Fruit fly (Drosophila melanogaster) whole organism: ENCODE measurements around the gene CG12674.

Source experiments
- CG8478 ChIP-seq: fragments of >200 bp; optimal IDR thresholded peaks from 2 replicates; lab custom pipeline; 2018; ENCODE audit warnings: inconsistent platforms
- Dll ChIP-seq: fragments of >200 bp; optimal IDR thresholded peaks from 2 replicates; lab custom pipeline; 2017
- EcR ChIP-seq, 2 experiments: fragments of >200 bp; optimal IDR thresholded peaks; 2 replicates each; lab custom pipeline; 2017; ENCODE audit warnings: missing biosample characterization in 2 of 2, missing genetic modification characterization in 2 of 2, missing genetic modification reagents in 2 of 2
- pan ChIP-seq: fragments of >200 bp; optimal IDR thresholded peaks from 2 replicates; lab custom pipeline; 2017
- psq ChIP-seq: fragments of >200 bp; optimal IDR thresholded peaks from 2 replicates; lab custom pipeline; 2017
- usp ChIP-seq: fragments of >200 bp; optimal IDR thresholded peaks from 2 replicates; lab custom pipeline; 2017; ENCODE audit warnings: missing biosample characterization, missing genetic modification characterization, mixed read lengths

The CG12674 gene

DNA sequence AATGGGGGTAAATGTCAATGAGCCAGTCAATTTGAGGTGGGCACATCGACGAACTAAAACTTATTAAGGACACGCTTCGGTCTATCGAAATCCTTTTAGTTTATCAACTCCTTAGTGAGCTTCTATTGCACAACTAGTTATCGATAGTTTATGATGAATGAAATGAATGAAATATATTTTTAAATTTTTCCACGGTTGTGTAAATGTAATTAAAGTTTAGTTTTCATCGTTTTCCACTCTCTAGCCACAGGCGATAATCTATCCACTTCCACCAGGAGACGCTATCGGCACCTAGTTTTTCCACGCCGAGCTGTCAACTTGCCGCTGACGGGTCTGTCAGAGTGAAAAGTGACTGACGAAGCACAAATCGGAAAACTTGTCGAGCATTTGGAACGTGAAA is at the start of gene CG12674:
TSS of gene CG12674 (plus strand) at position 301 of the 400 bp plus-strand sequence.
- no peak for TF ChIP-seq usp (GFP tag; lab: Kevin White, UChicago)
- TF ChIP-seq Dll (lab: Kevin White, UChicago) = no peak
- TF ChIP-seq pan = no peak
- TF ChIP-seq CG8478 (lab: Kevin White, UChicago) = no peak
- no peak for TF ChIP-seq psq
- no peak for TF ChIP-seq EcR (GFP tag; optimal IDR thresholded peaks at IDR 0.05; lab: Kevin White, UChicago)

DNA sequence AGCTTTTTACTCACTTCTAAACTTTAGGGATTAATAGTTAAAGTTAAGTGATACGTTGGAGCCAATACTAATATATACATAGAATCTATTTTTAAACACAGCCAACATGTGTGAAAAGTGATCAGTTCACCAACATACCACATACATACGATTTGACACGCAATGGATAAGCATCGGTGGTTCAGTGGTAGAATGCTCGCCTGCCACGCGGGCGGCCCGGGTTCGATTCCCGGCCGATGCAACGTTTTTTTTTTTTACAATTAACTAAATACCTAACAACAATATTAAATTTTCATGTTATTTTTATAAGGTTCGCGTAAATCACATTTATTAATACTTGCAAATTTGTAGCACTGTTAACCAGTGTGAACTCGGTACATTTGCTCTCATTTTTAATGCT is 48.2 kb upstream of the CG12674 start:
- TF ChIP-seq Dll (lab: Kevin White, UChicago) (no peak), psq (no peak), usp (GFP tag; lab: Kevin White, UChicago) (no peak), pan (no peak), EcR (GFP tag; optimal IDR thresholded peaks at IDR 0.05; lab: Kevin White, UChicago) (no peak)

DNA sequence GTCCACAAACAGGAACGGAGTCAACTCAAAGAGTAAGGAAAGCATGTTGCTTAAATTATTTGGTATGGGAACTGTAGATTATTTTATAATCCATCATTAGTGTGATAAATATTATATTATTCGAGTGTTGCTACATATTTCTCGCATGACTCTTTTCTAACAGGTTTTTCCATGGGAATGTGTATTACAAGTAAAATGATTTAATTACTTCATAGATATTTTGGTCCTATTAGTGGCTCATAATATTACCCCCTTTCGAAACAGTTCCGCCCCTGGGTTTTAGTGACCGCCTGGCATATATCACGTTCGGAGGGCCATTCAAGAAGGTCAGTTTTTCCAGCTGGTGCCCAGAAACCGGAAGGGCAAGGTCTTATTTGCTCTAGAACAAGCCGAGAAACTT is 47.6 kb upstream of the CG12674 start:
- no peak for TF ChIP-seq EcR (GFP tag; optimal IDR thresholded peaks at IDR 0.05; lab: Kevin White, UChicago)
- no peak for TF ChIP-seq psq
- TF ChIP-seq Dll (lab: Kevin White, UChicago) = no peak
- no peak for TF ChIP-seq usp (GFP tag; lab: Kevin White, UChicago)
- TF ChIP-seq CG8478 (lab: Kevin White, UChicago) = no peak
- no peak for TF ChIP-seq pan

DNA sequence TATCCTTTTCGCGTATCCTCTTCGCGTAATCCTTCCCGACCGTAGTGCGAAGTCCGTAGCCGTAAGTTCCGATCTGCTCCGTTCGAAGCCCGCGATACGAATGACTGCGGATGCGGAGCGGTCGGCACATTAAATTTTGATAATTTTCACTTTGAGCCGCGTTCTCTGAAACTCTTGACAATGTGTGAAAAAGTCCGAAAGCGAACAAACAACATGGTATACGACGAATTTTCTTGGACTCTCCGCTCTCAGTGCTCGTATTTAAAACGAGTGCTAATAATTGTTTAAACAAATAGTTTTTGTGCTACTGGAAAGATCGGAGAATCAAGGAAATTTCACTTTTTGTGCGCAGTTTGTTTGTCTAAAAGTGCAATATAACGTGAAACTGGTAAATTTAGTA is 43.8 kb upstream of the CG12674 start, which contains the start of gene CG42296:
TSS of gene CG42296 (minus strand) at position 101 of the 400 bp plus-strand sequence.
- TF ChIP-seq pan = no peak
- no peak for TF ChIP-seq Dll (lab: Kevin White, UChicago)
- TF ChIP-seq CG8478 (lab: Kevin White, UChicago) = no peak
- TF ChIP-seq psq = no peak
- no peak for TF ChIP-seq usp (GFP tag; lab: Kevin White, UChicago)
- no peak for TF ChIP-seq EcR (GFP tag; optimal IDR thresholded peaks at IDR 0.05; lab: Kevin White, UChicago)

DNA sequence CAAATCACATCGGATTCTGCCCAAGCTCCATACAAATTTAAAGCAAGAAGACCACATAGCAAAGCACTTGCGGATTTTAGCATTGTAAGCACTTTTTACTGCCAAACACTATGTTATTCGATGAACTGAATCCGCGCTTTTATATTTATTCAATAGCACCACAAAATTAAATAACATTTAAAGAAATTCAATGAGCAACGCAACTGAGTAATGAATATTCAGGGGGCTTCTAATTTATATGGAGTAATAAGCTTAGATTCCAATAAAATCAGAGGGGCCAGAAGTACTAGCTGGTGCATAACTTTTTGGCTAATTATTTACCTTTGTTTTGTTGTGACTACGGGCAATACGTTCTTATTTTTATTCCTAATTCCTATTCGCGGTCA is 42.6 kb upstream of the CG12674 start, which contains the start of gene lectin-22C:
TSS of gene lectin-22C (minus strand) at position 101 of the 386 bp plus-strand sequence.
- no peak for TF ChIP-seq CG8478 (lab: Kevin White, UChicago)

DNA sequence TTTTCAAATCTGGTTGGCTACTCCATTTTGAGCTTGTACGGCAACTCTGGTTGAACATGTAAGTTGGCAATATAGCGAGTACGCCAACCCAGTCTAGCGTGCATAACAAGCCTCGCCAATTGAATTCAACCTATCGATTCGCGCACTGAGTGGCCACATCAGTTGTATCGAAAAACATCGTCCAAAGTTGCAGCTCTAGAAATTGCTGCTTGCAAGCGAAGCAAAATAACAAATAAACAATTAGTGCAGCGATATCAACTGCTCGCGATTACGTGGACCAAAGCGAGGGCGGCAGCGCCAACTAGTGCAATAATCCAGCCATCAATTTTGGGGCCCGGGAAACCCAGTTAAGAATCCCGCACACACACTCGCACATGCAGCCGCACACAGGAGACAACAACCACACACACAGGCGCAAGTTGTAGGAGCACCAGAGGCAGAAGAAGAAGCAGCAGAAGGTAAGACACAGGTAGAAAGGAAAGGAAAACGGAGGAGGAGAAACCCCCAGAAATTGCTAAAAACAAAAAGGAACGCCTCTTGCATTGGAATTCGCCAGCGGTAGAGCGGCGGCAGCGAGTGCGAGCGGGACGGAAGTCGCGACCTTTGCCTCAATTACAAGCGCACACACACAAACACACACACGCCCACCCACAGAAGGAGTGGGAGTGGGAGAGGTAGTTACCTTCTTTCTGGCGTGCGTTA is 42.0 kb upstream of the CG12674 start:
- TF ChIP-seq CG8478 (lab: Kevin White, UChicago) = peak; percentile 49
- no peak for TF ChIP-seq EcR (GFP tag; optimal IDR thresholded peaks at IDR 0.05; lab: Kevin White, UChicago)
- TF ChIP-seq psq = no peak

DNA sequence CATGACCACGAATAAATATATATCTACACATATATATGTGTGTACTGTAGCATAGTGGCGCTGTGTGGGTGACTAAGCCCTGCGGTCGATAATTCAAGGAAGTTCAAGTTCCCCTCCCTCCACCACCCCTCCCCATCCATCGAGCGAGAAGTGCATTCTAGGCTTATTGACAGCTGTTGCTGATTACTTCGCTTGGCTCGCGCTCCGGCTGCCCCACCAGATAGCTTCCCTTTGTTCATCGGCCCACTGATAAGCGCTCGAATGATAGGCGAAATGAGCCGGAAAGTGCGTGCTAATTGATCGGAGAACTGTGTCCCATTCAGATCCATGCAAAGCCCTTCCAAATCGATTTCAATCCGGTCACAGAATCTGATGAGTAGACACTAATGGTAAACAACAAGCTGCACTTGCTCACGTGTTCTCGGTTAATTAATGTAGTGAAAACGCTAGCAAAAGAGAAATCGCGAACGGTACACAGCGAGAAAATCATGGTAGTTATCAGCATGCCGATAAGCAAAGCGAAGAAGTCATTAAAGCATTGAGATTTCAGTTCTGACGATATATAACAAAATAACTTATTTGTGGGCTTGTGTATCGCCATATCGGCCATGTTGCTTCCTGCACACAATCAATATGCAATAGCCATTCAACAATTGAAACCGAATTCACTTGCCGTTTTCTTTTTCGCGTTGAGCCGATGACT is 41.3 kb upstream of the CG12674 start:
- no peak for TF ChIP-seq CG8478 (lab: Kevin White, UChicago)
- TF ChIP-seq EcR (GFP tag; optimal IDR thresholded peaks at IDR 0.05; lab: Kevin White, UChicago) = no peak

DNA sequence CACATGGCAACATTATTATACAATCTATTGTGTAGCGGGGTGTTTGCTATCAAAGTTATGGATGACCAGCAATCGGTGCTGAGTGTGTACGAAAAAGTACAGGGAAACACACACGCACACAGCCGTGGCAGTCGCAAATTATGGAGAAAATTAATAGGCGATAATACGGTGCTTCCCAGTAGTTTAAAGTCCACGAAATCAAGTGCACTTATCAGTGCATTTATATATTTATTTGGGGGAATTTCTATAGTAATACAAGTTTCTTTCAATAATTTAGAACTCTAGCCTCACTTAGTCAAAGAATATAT is 40.8 kb upstream of the CG12674 start:
- TF ChIP-seq usp (GFP tag; lab: Kevin White, UChicago) (no peak), EcR (GFP tag; optimal IDR thresholded peaks at IDR 0.05; lab: Kevin White, UChicago) (no peak), CG8478 (lab: Kevin White, UChicago) (no peak), pan (no peak), psq (no peak), Dll (lab: Kevin White, UChicago) (no peak)

DNA sequence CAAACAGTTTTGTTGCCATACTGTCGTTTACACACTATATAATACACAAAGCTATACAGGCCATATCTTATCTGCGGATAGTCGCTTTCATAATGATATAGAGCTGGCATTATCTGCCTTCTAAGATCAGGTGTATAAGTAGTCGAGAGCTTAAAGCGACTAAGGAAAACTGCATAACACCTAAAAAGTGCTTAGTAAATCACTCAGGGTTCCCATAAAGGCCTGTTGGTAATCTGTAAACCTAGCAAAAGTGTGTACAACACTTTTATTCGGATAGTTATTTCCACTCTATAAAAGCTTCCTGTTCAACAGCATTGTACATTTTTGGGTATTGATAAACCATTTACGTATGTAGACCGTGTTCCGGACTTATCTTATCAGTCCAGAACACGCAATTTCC is 40.3 kb upstream of the CG12674 start:
- TF ChIP-seq usp (GFP tag; lab: Kevin White, UChicago) = no peak
- TF ChIP-seq CG8478 (lab: Kevin White, UChicago) = no peak
- no peak for TF ChIP-seq Dll (lab: Kevin White, UChicago)
- TF ChIP-seq EcR (GFP tag; optimal IDR thresholded peaks at IDR 0.05; lab: Kevin White, UChicago) = no peak
- TF ChIP-seq psq = no peak
- no peak for TF ChIP-seq pan

DNA sequence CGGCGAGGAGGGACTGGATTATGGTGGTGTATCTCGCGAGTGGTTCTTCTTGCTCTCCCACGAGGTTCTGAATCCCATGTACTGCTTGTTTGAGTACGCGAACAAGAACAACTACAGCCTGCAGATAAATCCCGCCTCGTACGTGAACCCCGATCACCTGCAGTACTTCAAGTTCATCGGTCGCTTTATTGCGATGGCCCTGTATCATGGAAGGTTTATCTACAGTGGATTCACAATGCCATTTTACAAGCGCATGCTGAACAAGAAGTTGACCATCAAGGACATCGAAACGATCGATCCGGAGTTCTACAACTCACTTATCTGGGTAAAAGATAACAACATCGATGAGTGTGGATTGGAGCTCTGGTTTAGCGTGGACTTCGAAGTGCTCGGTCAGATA is 37.6 kb upstream of the CG12674 start:
- TF ChIP-seq pan = no peak
- TF ChIP-seq usp (GFP tag; lab: Kevin White, UChicago) = no peak
- no peak for TF ChIP-seq psq
- no peak for TF ChIP-seq EcR (GFP tag; optimal IDR thresholded peaks at IDR 0.05; lab: Kevin White, UChicago)
- TF ChIP-seq CG8478 (lab: Kevin White, UChicago) = no peak
- TF ChIP-seq Dll (lab: Kevin White, UChicago) = no peak

DNA sequence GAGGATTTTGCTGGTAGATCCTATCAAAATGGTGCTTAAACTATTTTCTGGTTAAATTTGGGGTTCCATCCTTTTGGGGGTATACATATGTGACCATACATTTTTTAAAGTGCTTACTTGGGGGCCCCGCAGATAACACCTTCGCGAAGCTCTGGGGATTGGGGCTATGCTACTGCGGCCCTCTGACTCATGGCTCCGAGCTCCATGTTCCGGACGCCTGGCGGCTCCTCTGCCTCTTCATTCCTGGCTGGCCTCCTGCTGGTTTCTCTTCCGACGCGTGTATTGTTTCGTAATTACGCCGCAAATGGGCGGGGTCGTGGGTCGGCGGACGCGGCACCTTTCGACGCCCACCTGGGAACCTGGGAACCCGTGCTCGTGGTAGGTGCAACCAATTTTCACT is 34.9 kb upstream of the CG12674 start:
- TF ChIP-seq usp (GFP tag; lab: Kevin White, UChicago) (no peak), Dll (lab: Kevin White, UChicago) (no peak), pan (no peak), psq (no peak), CG8478 (lab: Kevin White, UChicago) (no peak), EcR (GFP tag; optimal IDR thresholded peaks at IDR 0.05; lab: Kevin White, UChicago) (no peak)

DNA sequence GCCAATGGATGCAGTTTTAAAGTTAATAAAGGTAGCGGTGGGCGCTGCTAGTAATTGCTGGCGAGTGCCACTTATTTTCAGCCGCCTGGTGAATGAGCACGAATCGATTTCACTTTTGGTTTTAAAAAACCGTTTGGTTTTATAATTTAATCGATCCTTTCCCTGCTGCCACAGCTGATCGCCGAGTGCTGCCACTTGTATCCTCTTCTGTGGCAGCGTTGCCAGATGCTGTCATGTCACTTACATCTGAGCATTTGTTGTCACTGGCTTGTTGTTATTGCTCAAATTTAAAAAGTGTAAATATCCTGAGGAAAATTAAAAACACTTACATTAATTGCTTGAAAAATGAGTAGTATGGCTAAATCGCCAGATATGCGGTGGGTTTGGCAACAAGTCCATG is 34.5 kb upstream of the CG12674 start, which contains the start of gene Kebab:
TSS of gene Kebab (plus strand) at position 230 of the 400 bp plus-strand sequence.
- TF ChIP-seq CG8478 (lab: Kevin White, UChicago) = no peak
- no peak for TF ChIP-seq psq
- TF ChIP-seq Dll (lab: Kevin White, UChicago) = no peak
- no peak for TF ChIP-seq EcR (GFP tag; optimal IDR thresholded peaks at IDR 0.05; lab: Kevin White, UChicago)
- TF ChIP-seq pan = no peak
- no peak for TF ChIP-seq usp (GFP tag; lab: Kevin White, UChicago)
